Fruit fly (Drosophila melanogaster): ENCODE data around the gene CG43391.

CG43391 gene

DNA sequence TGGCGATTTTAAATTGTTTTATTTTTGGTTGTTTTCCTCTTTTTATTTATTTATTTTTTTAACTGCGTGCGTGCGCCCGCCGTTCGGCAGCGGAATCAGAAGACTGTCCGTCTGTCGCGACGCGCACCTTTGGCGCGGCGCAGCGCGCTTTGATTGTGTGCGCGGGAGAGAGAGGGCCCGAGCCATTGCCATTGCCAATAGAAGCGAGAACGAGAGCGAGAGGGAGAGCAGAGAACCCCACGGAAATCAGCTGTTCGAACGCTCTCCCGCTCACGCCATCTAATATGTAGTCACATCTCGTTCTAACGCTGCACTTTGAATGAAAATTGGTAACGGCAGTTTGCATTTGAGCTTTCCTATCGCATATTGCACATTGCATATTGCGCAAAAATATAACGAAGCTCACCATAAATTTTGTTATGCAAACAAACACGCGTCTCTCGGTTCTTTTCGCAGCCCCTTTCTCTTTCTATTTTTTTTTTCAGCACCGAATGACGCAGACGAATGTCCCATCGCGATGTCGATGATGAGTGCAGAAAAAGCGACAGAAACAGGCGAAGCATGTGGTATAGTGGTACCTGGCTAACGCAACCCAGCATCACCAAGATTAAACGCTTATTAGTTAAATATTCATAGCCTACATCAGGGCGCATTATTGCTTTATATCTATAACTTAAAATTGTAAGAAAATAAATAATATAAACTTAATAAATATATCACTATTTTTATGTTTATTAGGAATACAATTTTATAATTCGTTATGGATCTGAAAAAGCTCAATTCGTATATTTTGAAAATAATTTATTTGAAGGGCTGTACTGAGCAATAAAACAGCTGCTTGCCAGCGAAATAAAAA lies 46.2 kb downstream of the CG43391 start (continued):
- TF ChIP-seq mld (GFP tag; IDR thresholded peaks at IDR 0.05; ENCODE audit: partially characterized antibody) (no peak), CG7963 (GFP tag; IDR thresholded peaks at IDR 0.05; ENCODE audit: partially characterized antibody) (no peak), H15 (GFP tag; IDR thresholded peaks at IDR 0.05) (no peak), CG15514 (GFP tag; optimal IDR thresholded peaks at IDR 0.05) (no peak), Deaf1 (tag; optimal IDR thresholded peaks at IDR 0.05) (peak; percentile 29), Tbp (GFP tag; optimal IDR thresholded peaks at IDR 0.05) (no peak), knrl (GFP tag; IDR thresholded peaks at IDR 0.05; ENCODE audit: partially characterized antibody) (no peak), CG4360 (GFP tag; IDR thresholded peaks at IDR 0.05) (no peak), Hr78 (GFP tag; optimal IDR thresholded peaks at IDR 0.05) (no peak), Rfx (GFP tag; IDR thresholded peaks at IDR 0.05) (peak; percentile 51; the same call in 1 of the 2 replicates), CG4730 (GFP tag; IDR thresholded peaks at IDR 0.05) (no peak), nom (GFP tag; optimal IDR thresholded peaks at IDR 0.05) (no peak), Blimp-1 (GFP tag; optimal IDR thresholded peaks at IDR 0.05) (no peak), CG33557 (GFP tag; optimal IDR thresholded peaks at IDR 0.05) (no peak), sna (GFP tag; IDR thresholded peaks at IDR 0.05; ENCODE audit: partially characterized antibody) (no peak), NfI (GFP tag; optimal IDR thresholded peaks at IDR 0.05) (peak; percentile 13), nerfin-2 (GFP tag; IDR thresholded peaks at IDR 0.05; ENCODE audit: partially characterized antibody) (no peak), CG10267 (tag; optimal IDR thresholded peaks at IDR 0.05) (no peak), Fer2 (tag; optimal IDR thresholded peaks at IDR 0.05) (no peak), CG16813 (GFP tag; IDR thresholded peaks at IDR 0.05; ENCODE audit: partially characterized antibody) (no peak), CG33213 (GFP tag; optimal IDR thresholded peaks at IDR 0.05) (no peak), chn (GFP tag; optimal IDR thresholded peaks at IDR 0.05) (no peak), E2f1 (GFP tag; IDR thresholded peaks at IDR 0.05) (no peak), D19A (tag; optimal IDR thresholded peaks at IDR 0.05) (no peak), Stat92E (GFP tag; optimal IDR thresholded peaks at IDR 0.05) (no peak), gcm2 (GFP tag; optimal IDR thresholded peaks at IDR 0.05) (no peak), dpn (GFP tag; optimal IDR thresholded peaks at IDR 0.05) (peak in 1 of 2 experiments; percentile 5), CG15479 (GFP tag; optimal IDR thresholded peaks at IDR 0.05) (no peak), oc (tag; optimal IDR thresholded peaks at IDR 0.05) (no peak), dan (GFP tag; IDR thresholded peaks at IDR 0.05) (no peak), Bgb (GFP tag; IDR thresholded peaks at IDR 0.05; ENCODE audit: partially characterized antibody) (peak; percentile 55; the same call in 1 of the 2 replicates), CG32767 (GFP tag; IDR thresholded peaks at IDR 0.05) (no peak), CG12391 (tag; optimal IDR thresholded peaks at IDR 0.05) (peak; percentile 24), CrebB (tag; optimal IDR thresholded peaks at IDR 0.05) (no peak), Nf-YB (GFP tag; optimal IDR thresholded peaks at IDR 0.05) (no peak), CG13123 (GFP tag; optimal IDR thresholded peaks at IDR 0.05) (no peak), Antp (GFP tag; optimal IDR thresholded peaks at IDR 0.05) (no peak), az2 (GFP tag; optimal IDR thresholded peaks at IDR 0.05) (peak; percentile 21), caup (GFP tag; optimal IDR thresholded peaks at IDR 0.05; ENCODE audit: severe bottlenecking) (no peak), CG3281 (GFP tag; optimal IDR thresholded peaks at IDR 0.05) (no peak), twi (tag; optimal IDR thresholded peaks at IDR 0.05) (no peak), jing (GFP tag; optimal IDR thresholded peaks at IDR 0.05) (no peak), ttk (GFP tag; IDR thresholded peaks at IDR 0.05) (no peak), CG2129 (GFP tag; IDR thresholded peaks at IDR 0.05; ENCODE audit: partially characterized antibody) (no peak), CG8290 (GFP tag; optimal IDR thresholded peaks at IDR 0.05) (no peak), CG8290 (tag; optimal IDR thresholded peaks at IDR 0.05) (no peak), CG6854 (GFP tag; optimal IDR thresholded peaks at IDR 0.05) (no peak), sob (GFP tag; IDR thresholded peaks at IDR 0.05) (no peak)
